Worm (Caenorhabditis elegans) whole organism, young adult: ENCODE data around the gene T17H7.7.

Source experiments
- C06A6.2 ChIP-seq: fragments of 200-800 bp; sonication (Bioruptor generic); conservative IDR thresholded peaks from 2 replicates; pipeline ENCODE4 v1.3.6; 2022; ENCODE audit warnings: missing genetic modification characterization, missing compliant biosample characterization
- F10E7.11 ChIP-seq: sonication (generic microtip); optimal IDR thresholded peaks from 2 replicates; lab custom pipeline; 2017; ENCODE audit warnings: mild to moderate bottlenecking, missing genetic modification characterization, moderate library complexity, missing compliant biosample characterization
- F37B4.10 ChIP-seq: fragments of 200-800 bp; sonication (Bioruptor generic); IDR thresholded peaks from 2 replicates; pipeline ENCODE4 v1.3.6; 2022; ENCODE audit warnings: missing genetic modification characterization, missing compliant biosample characterization
- F39B2.1 ChIP-seq: fragments of 200-800 bp; sonication (Bioruptor generic); IDR thresholded peaks from 2 replicates; pipeline ENCODE4 v1.3.6; 2022; ENCODE audit warnings: missing genetic modification reagents, missing genetic modification characterization, missing compliant biosample characterization
- F57A8.1 ChIP-seq: fragments of 200-800 bp; sonication (Bioruptor generic); optimal IDR thresholded peaks from 2 replicates; lab custom pipeline; 2018; ENCODE audit warnings: mild to moderate bottlenecking, missing genetic modification characterization, moderate library complexity, missing compliant biosample characterization
- F57C9.4 ChIP-seq: sonication (generic microtip); optimal IDR thresholded peaks from 2 replicates; lab custom pipeline; 2017; ENCODE audit warnings: mild to moderate bottlenecking, missing genetic modification characterization, missing compliant biosample characterization
- T07F8.4 ChIP-seq: sonication (generic microtip); optimal IDR thresholded peaks from 2 replicates; lab custom pipeline; 2016; ENCODE audit warnings: mild to moderate bottlenecking, missing genetic modification characterization, moderate library complexity, missing compliant biosample characterization
- Y53G8AR.9 ChIP-seq: fragments of 200-800 bp; sonication (Bioruptor generic); conservative IDR thresholded peaks from 2 replicates; pipeline ENCODE4 v1.3.6; 2022; ENCODE audit warnings: missing genetic modification reagents, missing genetic modification characterization, missing compliant biosample characterization
- ama-1 ChIP-seq, 3 experiments: fragments of 150-350 bp in 1 of 3; sonication (generic microtip) in 2 of 3; optimal IDR thresholded peaks; 2 replicates each; lab custom pipeline; 2014 to 2018; ENCODE audit warnings: missing biosample characterization in 2 of 3, missing genetic modification characterization in 2 of 3, missing genetic modification reagents in 2 of 3
- atf-7 ChIP-seq: sonication (generic microtip); optimal IDR thresholded peaks from 2 replicates; lab custom pipeline; 2017; ENCODE audit warnings: mild to moderate bottlenecking, missing genetic modification characterization, missing compliant biosample characterization
- athp-1 ChIP-seq: sonication (generic microtip); optimal IDR thresholded peaks from 2 replicates; lab custom pipeline; 2017; ENCODE audit warnings: mild to moderate bottlenecking, missing genetic modification characterization, missing compliant biosample characterization
- ccch-3 ChIP-seq: fragments of 200-800 bp; sonication (Bioruptor generic); optimal IDR thresholded peaks from 2 replicates; lab custom pipeline; 2018; ENCODE audit warnings: mild to moderate bottlenecking, missing genetic modification characterization, missing compliant biosample characterization
- cebp-1 ChIP-seq, 2 experiments: fragments of 200-800 bp in 1 of 2; sonication (Bioruptor generic) in 1 of 2; sonication (generic microtip) in 1 of 2; IDR thresholded peaks in 1 of 2; optimal IDR thresholded peaks in 1 of 2; 2 replicates each; pipeline versions ENCODE4 v1.3.6 to Lab custom; 2017 to 2022; ENCODE audit warnings: missing compliant biosample characterization in 2 of 2, missing genetic modification characterization in 2 of 2, mild to moderate bottlenecking in 1 of 2, missing genetic modification reagents in 1 of 2, moderate library complexity in 1 of 2
- ceh-40 ChIP-seq: fragments of 200-800 bp; sonication (Bioruptor generic); IDR thresholded peaks from 2 replicates; pipeline ENCODE4 v1.3.6; 2022; ENCODE audit warnings: missing genetic modification characterization, missing compliant biosample characterization
- ceh-58 ChIP-seq: fragments of 200-800 bp; sonication (Bioruptor generic); IDR thresholded peaks from 2 replicates; pipeline ENCODE4 v1.3.6; 2022; ENCODE audit warnings: missing genetic modification characterization, missing compliant biosample characterization
- ceh-91 ChIP-seq: fragments of 200-800 bp; sonication (Bioruptor generic); IDR thresholded peaks from 2 replicates; pipeline ENCODE4 v1.3.6; 2022; ENCODE audit warnings: missing genetic modification reagents, missing genetic modification characterization, missing compliant biosample characterization
- die-1 ChIP-seq: sonication (generic microtip); optimal IDR thresholded peaks from 2 replicates; lab custom pipeline; 2016; ENCODE audit warnings: missing genotype, mild to moderate bottlenecking, missing genetic modification characterization, missing compliant biosample characterization
- dpff-1 ChIP-seq: sonication (generic microtip); optimal IDR thresholded peaks from 2 replicates; lab custom pipeline; 2017; ENCODE audit warnings: mild to moderate bottlenecking, missing genetic modification characterization, missing compliant biosample characterization
- dpl-1 ChIP-seq: fragments of 150-350 bp; optimal IDR thresholded peaks from 2 replicates; lab custom pipeline; 2014; ENCODE audit warnings: missing biosample characterization, missing genetic modification reagents, missing genetic modification characterization
- efl-1 ChIP-seq: fragments of 150-350 bp; optimal IDR thresholded peaks from 2 replicates; lab custom pipeline; 2014; ENCODE audit warnings: missing biosample characterization, missing genetic modification reagents, missing genetic modification characterization
- egl-44 ChIP-seq: fragments of 200-800 bp; sonication (Bioruptor generic); IDR thresholded peaks from 2 replicates; pipeline ENCODE4 v1.3.6; 2022; ENCODE audit warnings: missing genetic modification reagents, missing genetic modification characterization, missing compliant biosample characterization
- him-1 ChIP-seq: sonication (generic microtip); optimal IDR thresholded peaks from 2 replicates; lab custom pipeline; 2016; ENCODE audit warnings: missing genotype, missing genetic modification reagents, missing genetic modification characterization, missing compliant biosample characterization
- lin-40 ChIP-seq: sonication (generic microtip); optimal IDR thresholded peaks from 2 replicates; lab custom pipeline; 2016; ENCODE audit warnings: missing genetic modification characterization, mild to moderate bottlenecking, missing compliant biosample characterization, missing genotype, missing genetic modification reagents
- lsl-1 ChIP-seq: fragments of 200-800 bp; sonication (Bioruptor generic); optimal IDR thresholded peaks from 2 replicates; lab custom pipeline; 2018; ENCODE audit warnings: mild to moderate bottlenecking, missing genetic modification characterization, moderate library complexity, missing compliant biosample characterization
- lsy-27 ChIP-seq: sonication (generic microtip); optimal IDR thresholded peaks from 2 replicates; lab custom pipeline; 2017; ENCODE audit warnings: missing genetic modification characterization, mild to moderate bottlenecking, missing compliant biosample characterization, antibody characterized with exemption, missing genotype, borderline replicate concordance; ENCODE audit not compliant: insufficient read depth
- madf-3 ChIP-seq: fragments of 200-800 bp; sonication (Bioruptor generic); IDR thresholded peaks from 2 replicates; pipeline ENCODE4 v1.3.6; 2022; ENCODE audit warnings: missing genetic modification reagents, missing genetic modification characterization, missing compliant biosample characterization
- mes-4 ChIP-seq: sonication (generic microtip); optimal IDR thresholded peaks from 2 replicates; lab custom pipeline; 2016; ENCODE audit warnings: missing genotype, missing genetic modification characterization, missing compliant biosample characterization
- nfya-2 ChIP-seq: fragments of 200-800 bp; sonication (Bioruptor generic); IDR thresholded peaks from 2 replicates; pipeline ENCODE4 v1.3.6; 2022; ENCODE audit warnings: missing genetic modification reagents, missing genetic modification characterization, missing compliant biosample characterization
- nfyb-1 ChIP-seq: fragments of 200-800 bp; sonication (Bioruptor generic); IDR thresholded peaks from 2 replicates; pipeline ENCODE4 v1.3.6; 2022; ENCODE audit warnings: missing genetic modification reagents, missing genetic modification characterization, missing compliant biosample characterization
- nhr-120 ChIP-seq: fragments of 200-800 bp; sonication (Bioruptor generic); IDR thresholded peaks from 2 replicates; pipeline ENCODE4 v1.3.6; 2022; ENCODE audit warnings: missing genetic modification characterization, missing compliant biosample characterization
- pha-4 ChIP-seq: fragments of 150-350 bp; sonication (generic microtip); optimal IDR thresholded peaks from 2 replicates; lab custom pipeline; 2014; ENCODE audit warnings: missing biosample characterization, missing genetic modification reagents, missing genetic modification characterization
- rcor-1 ChIP-seq: fragments of 200-800 bp; sonication (Bioruptor generic); IDR thresholded peaks from 2 replicates; pipeline ENCODE4 v1.3.6; 2022; ENCODE audit warnings: missing genetic modification reagents, missing genetic modification characterization, missing compliant biosample characterization
- sea-2 ChIP-seq: fragments of 200-800 bp; sonication (Bioruptor generic); IDR thresholded peaks from 2 replicates; pipeline ENCODE4 v1.3.6; 2022; ENCODE audit warnings: missing genetic modification characterization, missing compliant biosample characterization
- snpc-1.3 ChIP-seq: sonication (generic microtip); optimal IDR thresholded peaks from 2 replicates; lab custom pipeline; 2017; ENCODE audit warnings: missing genetic modification characterization, mild to moderate bottlenecking, missing compliant biosample characterization, antibody characterized with exemption, moderate library complexity, missing genotype, missing genetic modification reagents; ENCODE audit not compliant: insufficient read depth
- snpc-4 ChIP-seq, 5 experiments: fragments of 150-350 bp in 1 of 5; sonication (generic microtip) in 4 of 5; optimal IDR thresholded peaks; 2 replicates each; lab custom pipeline; 2014 to 2018; ENCODE audit warnings: missing genetic modification characterization in 5 of 5, missing biosample characterization in 3 of 5, antibody characterized with exemption in 2 of 5, mild to moderate bottlenecking in 2 of 5, missing compliant biosample characterization in 2 of 5, missing genotype in 2 of 5, moderate library complexity in 2 of 5, missing genetic modification reagents in 1 of 5
- tbx-9 ChIP-seq: sonication (generic microtip); optimal IDR thresholded peaks from 2 replicates; lab custom pipeline; 2016; ENCODE audit warnings: borderline replicate concordance, missing genetic modification characterization, inconsistent platforms, missing compliant biosample characterization
- tlf-1 ChIP-seq: fragments of 200-800 bp; sonication (Bioruptor generic); optimal IDR thresholded peaks from 2 replicates; lab custom pipeline; 2018; ENCODE audit warnings: mild to moderate bottlenecking, missing genetic modification characterization, missing compliant biosample characterization
- ztf-25 ChIP-seq: fragments of 200-800 bp; sonication (Bioruptor generic); IDR thresholded peaks from 2 replicates; pipeline ENCODE4 v1.3.6; 2022; ENCODE audit warnings: missing genetic modification reagents, missing genetic modification characterization, missing compliant biosample characterization
- ztf-3 ChIP-seq: fragments of 200-800 bp; sonication (Bioruptor generic); optimal IDR thresholded peaks from 2 replicates; lab custom pipeline; 2018; ENCODE audit warnings: mild to moderate bottlenecking, missing genetic modification characterization, missing compliant biosample characterization

T17H7.7 gene

DNA sequence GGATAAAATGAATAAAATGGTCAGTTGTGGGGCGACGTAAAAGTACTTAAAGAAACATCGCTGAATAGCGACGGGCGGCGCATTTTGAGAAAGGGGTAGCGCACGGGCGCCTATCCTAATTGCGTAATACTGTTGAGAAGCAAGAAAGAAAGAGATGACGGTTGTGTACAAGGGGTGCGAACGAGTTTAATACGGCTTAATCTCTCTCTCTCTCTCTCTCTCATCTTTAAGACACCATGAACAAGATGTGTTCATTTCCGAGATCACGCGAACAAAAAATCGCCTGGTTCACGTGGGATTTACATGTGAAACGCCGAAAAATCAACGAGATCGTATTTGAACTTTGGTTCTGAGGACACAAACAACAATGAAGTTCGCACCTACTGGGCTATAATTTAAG, 1.8 kb upstream of the T17H7.7 start:
- no peak for TF ChIP-seq cebp-1 (GFP tag; IDR thresholded peaks at IDR 0.05; lab: Robert Waterston, UW)
- peak; percentile 23 for TF ChIP-seq cebp-1 (tag; optimal IDR thresholded peaks at IDR 0.05; lab: Kevin White, UChicago)
- TF ChIP-seq dpff-1 (tag; lab: Kevin White, UChicago), result no peak
- TF ChIP-seq ccch-3 (GFP tag; lab: Kevin White, UChicago), result no peak
- no peak for TF ChIP-seq ceh-40 (GFP tag; lab: Robert Waterston, UW)

DNA sequence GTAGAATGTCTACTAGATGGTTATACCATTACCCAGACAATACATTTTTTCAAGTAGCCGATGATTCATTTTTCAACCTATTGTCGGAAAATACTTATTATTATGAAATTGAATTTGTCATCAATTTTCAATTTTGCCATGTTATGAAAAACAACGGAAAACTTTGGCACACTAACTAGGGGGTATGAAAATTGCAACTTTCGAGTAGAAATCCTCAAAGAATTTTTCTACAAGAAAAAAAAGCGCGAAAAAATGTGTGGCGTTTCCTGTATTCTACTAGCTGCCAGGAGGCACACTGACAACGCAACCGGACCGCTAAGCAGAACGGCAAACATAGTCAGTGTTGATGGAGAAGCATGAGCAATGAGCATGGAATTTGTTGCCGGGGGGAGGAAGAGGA, 3.5 kb downstream of the T17H7.7 start:
- TF ChIP-seq ceh-58 (GFP tag; lab: Robert Waterston, UW) (no peak), pha-4 (no peak), ceh-91 (GFP tag; lab: Robert Waterston, UW) (no peak), egl-44 (GFP tag; lab: Robert Waterston, UW) (no peak), mes-4 (no peak), F37B4.10 (GFP tag; lab: Robert Waterston, UW) (no peak), lsy-27 (no peak), efl-1 (GFP tag; lab: Kevin White, UChicago) (no peak), die-1 (tag; lab: Kevin White, UChicago) (no peak), sea-2 (no peak), atf-7 (tag; lab: Kevin White, UChicago) (no peak), snpc-4 (GFP tag; optimal IDR thresholded peaks at IDR 0.05; lab: Kevin White, UChicago) (no peak), snpc-4 (tag; optimal IDR thresholded peaks at IDR 0.05; lab: Kevin White, UChicago) (no peak), rcor-1 (no peak), T07F8.4 (no peak), ceh-40 (GFP tag; lab: Robert Waterston, UW) (no peak), ztf-25 (GFP tag; lab: Robert Waterston, UW) (no peak), F57A8.1 (GFP tag; lab: Kevin White, UChicago) (no peak), F10E7.11 (tag; lab: Kevin White, UChicago) (no peak), ztf-3 (GFP tag; lab: Kevin White, UChicago) (no peak), athp-1 (tag; lab: Kevin White, UChicago) (no peak)

DNA sequence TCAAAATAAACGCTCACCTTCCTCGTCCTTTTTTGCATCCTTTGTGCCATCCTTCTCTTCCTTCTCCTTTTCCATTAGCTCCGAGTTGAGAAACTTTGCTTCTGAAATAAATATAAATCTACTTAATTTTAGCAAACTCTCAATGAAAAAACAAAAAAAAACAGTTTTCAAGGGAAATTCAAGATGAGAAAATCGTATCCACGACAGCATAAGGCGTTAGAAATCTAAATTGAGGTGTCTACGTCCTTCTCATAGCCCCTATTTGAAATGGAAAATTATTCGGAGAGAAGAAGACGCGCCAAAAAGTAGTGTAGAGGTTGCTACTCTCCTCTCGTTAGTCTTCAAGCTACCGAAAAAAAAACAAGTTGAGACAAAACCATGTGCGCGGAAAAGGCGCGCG, 5.6 kb downstream of the T17H7.7 start, which contains the start of gene pat-12:
pat-12 (minus strand) TSS at position 101 of the 400 bp plus-strand sequence.
- TF ChIP-seq F57C9.4 (no peak), lsl-1 (no peak), Y53G8AR.9 (GFP tag; lab: Robert Waterston, UW) (no peak), snpc-1.3 (tag; lab: Kevin White, UChicago) (no peak), nfya-2 (GFP tag; lab: Robert Waterston, UW) (no peak), tbx-9 (tag; lab: Kevin White, UChicago) (no peak), efl-1 (GFP tag; lab: Kevin White, UChicago) (no peak), nfyb-1 (no peak), ama-1 (optimal IDR thresholded peaks at IDR 0.05; lab: Kevin White, UChicago) (no peak), ama-1 (GFP tag; optimal IDR thresholded peaks at IDR 0.05; lab: Kevin White, UChicago) (no peak), tlf-1 (GFP tag; lab: Kevin White, UChicago) (no peak), lin-40 (no peak), madf-3 (no peak), F39B2.1 (no peak), mes-4 (no peak), him-1 (tag; lab: Kevin White, UChicago) (no peak), C06A6.2 (no peak), nhr-120 (GFP tag; lab: Robert Waterston, UW) (no peak), dpl-1 (GFP tag; lab: Kevin White, UChicago) (no peak), dpff-1 (tag; lab: Kevin White, UChicago) (no peak)
